Worm (Caenorhabditis elegans) whole organism, L4 larva: ENCODE measurements around the gene cln-3.3.

Experiments used
- F49E8.2 ChIP-seq: sonication (generic microtip); optimal IDR thresholded peaks from 2 replicates; lab custom pipeline; 2016; ENCODE audit warnings: missing compliant biosample characterization, mild to moderate bottlenecking, missing genetic modification characterization, borderline replicate concordance
- ZK546.5 ChIP-seq, 2 experiments: sonication (generic microtip); optimal IDR thresholded peaks; 2 replicates each; lab custom pipeline; 2017; ENCODE audit warnings: missing biosample characterization in 2 of 2, missing genetic modification characterization in 2 of 2
- ces-1 ChIP-seq: fragments of 150-350 bp; sonication (generic microtip); optimal IDR thresholded peaks from 4 replicates; lab custom pipeline; 2014; ENCODE audit warnings: missing biosample characterization, missing genetic modification reagents, missing genetic modification characterization
- daf-19 ChIP-seq: fragments of 200-800 bp; sonication (Bioruptor generic); conservative IDR thresholded peaks from 2 replicates; pipeline ENCODE4 v1.3.6; 2022; ENCODE audit warnings: missing genetic modification characterization, missing compliant biosample characterization
- dpl-1 ChIP-seq: fragments of 150-350 bp; optimal IDR thresholded peaks from 2 replicates; lab custom pipeline; 2014; ENCODE audit warnings: missing biosample characterization, missing genetic modification reagents, missing genetic modification characterization
- egl-27 ChIP-seq: sonication (generic microtip); optimal IDR thresholded peaks from 3 replicates; lab custom pipeline; 2017; ENCODE audit warnings: missing biosample characterization, missing genetic modification reagents, missing genetic modification characterization
- lin-15B ChIP-seq: fragments of 150-350 bp; sonication (generic microtip); optimal IDR thresholded peaks from 3 replicates; lab custom pipeline; 2014; ENCODE audit warnings: missing biosample characterization, missing genetic modification characterization
- lsy-2 ChIP-seq, 2 experiments: fragments of 150-350 bp in 1 of 2; sonication (generic microtip) in 1 of 2; optimal IDR thresholded peaks; 2 replicates each; lab custom pipeline; 2014 to 2017; ENCODE audit warnings: missing biosample characterization in 2 of 2, missing genetic modification characterization in 2 of 2
- nhr-237 ChIP-seq: sonication (generic microtip); optimal IDR thresholded peaks from 2 replicates; lab custom pipeline; 2017; ENCODE audit warnings: missing biosample characterization, missing genetic modification characterization
- nhr-76 ChIP-seq: fragments of 150-350 bp; optimal IDR thresholded peaks from 2 replicates; lab custom pipeline; 2014; ENCODE audit warnings: missing biosample characterization, missing genetic modification characterization
- skn-1 ChIP-seq: fragments of 150-350 bp; optimal IDR thresholded peaks from 2 replicates; lab custom pipeline; 2014; ENCODE audit warnings: missing biosample characterization, missing genetic modification characterization
- ztf-11 ChIP-seq: fragments of 150-350 bp; optimal IDR thresholded peaks from 2 replicates; lab custom pipeline; 2014; ENCODE audit warnings: missing biosample characterization, missing genetic modification characterization

DNA sequence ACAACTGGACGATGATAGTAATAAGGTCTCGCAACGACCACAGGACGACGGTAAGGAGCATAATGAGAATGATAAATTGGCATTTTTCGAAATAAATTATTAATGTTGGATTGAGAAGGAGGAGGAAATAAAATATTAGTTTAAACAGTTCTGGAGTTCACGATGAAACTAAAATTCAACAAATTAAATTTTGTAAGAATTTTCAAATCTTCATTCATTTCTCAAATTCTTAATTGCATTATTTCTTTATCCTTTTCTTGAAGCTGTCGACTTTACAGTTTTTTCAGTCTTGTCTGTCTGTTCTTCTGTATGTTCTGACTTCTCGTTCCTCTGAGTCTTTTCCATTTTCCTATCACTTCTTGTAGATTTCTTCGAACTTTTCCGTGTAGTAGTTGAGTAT lies 3.9 kb downstream of the cln-3.3 start, which contains the start of gene ZC190.7:
- TF ChIP-seq ztf-11 (tag; lab: Kevin White, UChicago) (no peak), daf-19 (no peak), lin-15B (tag; lab: Kevin White, UChicago) (no peak), dpl-1 (GFP tag; lab: Kevin White, UChicago) (no peak), nhr-237 (tag; lab: Kevin White, UChicago) (no peak), skn-1 (tag; lab: Kevin White, UChicago) (no peak), egl-27 (tag; lab: Kevin White, UChicago) (no peak), lsy-2 (tag; optimal IDR thresholded peaks at IDR 0.05; lab: Kevin White, UChicago) (no peak), ZK546.5 (tag; optimal IDR thresholded peaks at IDR 0.05; lab: Kevin White, UChicago) (no peak), F49E8.2 (tag; lab: Kevin White, UChicago) (no peak), ces-1 (GFP tag; lab: Kevin White, UChicago) (no peak), nhr-76 (tag; lab: Kevin White, UChicago) (no peak)
